Fruit fly (Drosophila melanogaster) S2 (cell line): ENCODE results near the gene CG2006.

ENCODE experiments used
- CG8478 ChIP-seq: fragments of >200 bp; optimal IDR thresholded peaks from 2 replicates; lab custom pipeline; 2018
- CTCF ChIP-seq, 2 experiments: fragments of >200 bp; optimal IDR thresholded peaks; 2 replicates each; lab custom pipeline; 2018

The CG2006 gene

dm6 chr3R:29489209-29489608 lies at the start of gene CG2006, which contains the start of gene CG2321:
TSS of gene CG2006 (plus strand) at chr3R:29489468.
TSS of gene CG2321 (minus strand) at chr3R:29489265.
- TF ChIP-seq CG8478 (lab: Kevin White, UChicago) (no peak), CTCF (optimal IDR thresholded peaks at IDR 0.05; lab: Kevin White, UChicago) (peak; percentile 22 to 50)

- TF ChIP-seq CG8478 (lab: Kevin White, UChicago) (no peak), CTCF (optimal IDR thresholded peaks at IDR 0.05; lab: Kevin White, UChicago) (no peak)
These were observed 38.9 kb upstream of the CG2006 start for dm6 chr3R:29450333-29450732.

dm6 chr3R:29457215-29457614 lies 32.1 kb upstream of the CG2006 start:
- TF ChIP-seq CG8478 (lab: Kevin White, UChicago): no peak
- no peak for TF ChIP-seq CTCF (optimal IDR thresholded peaks at IDR 0.05; lab: Kevin White, UChicago)

- TF ChIP-seq CTCF (optimal IDR thresholded peaks at IDR 0.05; lab: Kevin White, UChicago) (no peak), CG8478 (lab: Kevin White, UChicago) (no peak)
These were observed 31.4 kb upstream of the CG2006 start for dm6 chr3R:29457779-29458382.

dm6 chr3R:29458689-29459136 lies 30.6 kb upstream of the CG2006 start:
- no peak for TF ChIP-seq CTCF (optimal IDR thresholded peaks at IDR 0.05; lab: Kevin White, UChicago)
- no peak for TF ChIP-seq CG8478 (lab: Kevin White, UChicago)

- TF ChIP-seq CG8478 (lab: Kevin White, UChicago): no peak
- TF ChIP-seq CTCF (optimal IDR thresholded peaks at IDR 0.05; lab: Kevin White, UChicago): no peak
These were observed 28.9 kb upstream of the CG2006 start for dm6 chr3R:29460225-29460927.

- TF ChIP-seq CTCF (optimal IDR thresholded peaks at IDR 0.05; lab: Kevin White, UChicago) (no peak), CG8478 (lab: Kevin White, UChicago) (no peak)
These were observed 28.2 kb upstream of the CG2006 start for dm6 chr3R:29461069-29461468.

- no peak for TF ChIP-seq CTCF (optimal IDR thresholded peaks at IDR 0.05; lab: Kevin White, UChicago)
- no peak for TF ChIP-seq CG8478 (lab: Kevin White, UChicago)
These were observed 27.4 kb upstream of the CG2006 start for dm6 chr3R:29461846-29462245.

- no peak for TF ChIP-seq CTCF (optimal IDR thresholded peaks at IDR 0.05; lab: Kevin White, UChicago)
- TF ChIP-seq CG8478 (lab: Kevin White, UChicago): no peak
These were observed 22.5 kb upstream of the CG2006 start for dm6 chr3R:29466759-29467158.

- TF ChIP-seq CG8478 (lab: Kevin White, UChicago): no peak
- no peak for TF ChIP-seq CTCF (optimal IDR thresholded peaks at IDR 0.05; lab: Kevin White, UChicago)
These were observed 19.1 kb upstream of the CG2006 start for dm6 chr3R:29470122-29470521.

- TF ChIP-seq CTCF (optimal IDR thresholded peaks at IDR 0.05; lab: Kevin White, UChicago) (no peak), CG8478 (lab: Kevin White, UChicago) (no peak)
These were observed 10.2 kb upstream of the CG2006 start for dm6 chr3R:29478952-29479538.

- TF ChIP-seq CG8478 (lab: Kevin White, UChicago) (no peak), CTCF (optimal IDR thresholded peaks at IDR 0.05; lab: Kevin White, UChicago) (no peak)
These were observed 9.3 kb upstream of the CG2006 start for dm6 chr3R:29479922-29480321.

dm6 chr3R:29490912-29491311 lies 1.6 kb downstream of the CG2006 start, which contains the start of gene Spase12:
TSS of gene Spase12 (minus strand) at chr3R:29491150.
- TF ChIP-seq CTCF (optimal IDR thresholded peaks at IDR 0.05; lab: Kevin White, UChicago) (no peak), CG8478 (lab: Kevin White, UChicago) (no peak)

- TF ChIP-seq CTCF (optimal IDR thresholded peaks at IDR 0.05; lab: Kevin White, UChicago) (peak; percentile 7 to 45), CG8478 (lab: Kevin White, UChicago) (no peak)
These were observed 4.1 kb downstream of the CG2006 start, which contains the start of the genes CG2310 and Diedel for dm6 chr3R:29493242-29493944. TSS of gene CG2310 (minus strand) at chr3R:29493518. TSS of gene Diedel (plus strand) at chr3R:29493852.
